Fruit fly (Drosophila melanogaster): ENCODE results near the gene CG7530.

Gene CG7530

dm6 chr3R:14714147-14714903 is 17.0 kb downstream of the CG7530 start:
- TF ChIP-seq Jra (GFP tag; optimal IDR thresholded peaks at IDR 0.05) = no peak
- no peak for TF ChIP-seq rgr (GFP tag; optimal IDR thresholded peaks at IDR 0.05)
- no peak for TF ChIP-seq GATAd (GFP tag; optimal IDR thresholded peaks at IDR 0.05)
- TF ChIP-seq CG9705 (GFP tag; optimal IDR thresholded peaks at IDR 0.05) = no peak
- TF ChIP-seq dl (GFP tag; optimal IDR thresholded peaks at IDR 0.05; ENCODE audit: insufficient read depth in 1 of 2, partially characterized antibody in 2 of 2) = no peak
- TF ChIP-seq sage (GFP tag; optimal IDR thresholded peaks at IDR 0.05) = no peak
- no peak for TF ChIP-seq ey (GFP tag; optimal IDR thresholded peaks at IDR 0.05)
- peak; percentile 78 for TF ChIP-seq psq (GFP tag; optimal IDR thresholded peaks at IDR 0.05)
- no peak for TF ChIP-seq Myc (optimal IDR thresholded peaks at IDR 0.05)
- TF ChIP-seq OdsH (GFP tag; optimal IDR thresholded peaks at IDR 0.05) = no peak
- TF ChIP-seq foxo (GFP tag; optimal IDR thresholded peaks at IDR 0.05) = no peak
- TF ChIP-seq HLH106 (tag; optimal IDR thresholded peaks at IDR 0.05) = peak; percentile 12
- no peak for TF ChIP-seq usp (GFP tag; optimal IDR thresholded peaks at IDR 0.05)
- no peak for TF ChIP-seq jim (GFP tag; optimal IDR thresholded peaks at IDR 0.05)
- TF ChIP-seq dmrt93B (GFP tag; optimal IDR thresholded peaks at IDR 0.05) = no peak
- TF ChIP-seq Sp1 (GFP tag; optimal IDR thresholded peaks at IDR 0.05) = peak; percentile 39

dm6 chr3R:14713776-14714146 is 17.5 kb downstream of the CG7530 start:
- TF ChIP-seq CrebA (GFP tag; optimal IDR thresholded peaks at IDR 0.05; ENCODE audit: borderline replicate concordance) (no peak), woc (GFP tag; optimal IDR thresholded peaks at IDR 0.05) (no peak), Vsx2 (GFP tag; optimal IDR thresholded peaks at IDR 0.05; ENCODE audit: partially characterized antibody) (no peak), Hnf4 (GFP tag; optimal IDR thresholded peaks at IDR 0.05) (no peak), sage (GFP tag; optimal IDR thresholded peaks at IDR 0.05) (no peak), foxo (GFP tag; optimal IDR thresholded peaks at IDR 0.05) (no peak), brk (GFP tag; optimal IDR thresholded peaks at IDR 0.05) (no peak), jim (GFP tag; optimal IDR thresholded peaks at IDR 0.05) (no peak), Hr83 (GFP tag; optimal IDR thresholded peaks at IDR 0.05; ENCODE audit: poor library complexity, severe bottlenecking) (no peak)

dm6 chr3R:14713110-14713713 is 18.1 kb downstream of the CG7530 start:
- TF ChIP-seq sage (GFP tag; optimal IDR thresholded peaks at IDR 0.05) (no peak), woc (GFP tag; optimal IDR thresholded peaks at IDR 0.05) (no peak), CG9705 (GFP tag; optimal IDR thresholded peaks at IDR 0.05) (no peak), Rel (GFP tag; optimal IDR thresholded peaks at IDR 0.05) (no peak), Rel (tag; optimal IDR thresholded peaks at IDR 0.05) (peak; percentile 9), foxo (GFP tag; optimal IDR thresholded peaks at IDR 0.05) (no peak)

dm6 chr3R:14711447-14712163 is 19.7 kb downstream of the CG7530 start:
- TF ChIP-seq jim (GFP tag; optimal IDR thresholded peaks at IDR 0.05) (no peak), dmrt93B (GFP tag; optimal IDR thresholded peaks at IDR 0.05) (no peak), Rel (GFP tag; optimal IDR thresholded peaks at IDR 0.05) (no peak), Rel (tag; optimal IDR thresholded peaks at IDR 0.05) (peak; percentile 27), GATAd (GFP tag; optimal IDR thresholded peaks at IDR 0.05) (no peak), Hr78 (GFP tag; optimal IDR thresholded peaks at IDR 0.05) (no peak), Mio (GFP tag; optimal IDR thresholded peaks at IDR 0.05) (no peak), sv (GFP tag; optimal IDR thresholded peaks at IDR 0.05) (no peak), foxo (GFP tag; optimal IDR thresholded peaks at IDR 0.05) (no peak), Abd-B (GFP tag; optimal IDR thresholded peaks at IDR 0.05) (no peak), CrebA (GFP tag; optimal IDR thresholded peaks at IDR 0.05; ENCODE audit: borderline replicate concordance) (no peak), Dif (GFP tag; optimal IDR thresholded peaks at IDR 0.05; ENCODE audit: partially characterized antibody) (no peak), dl (GFP tag; optimal IDR thresholded peaks at IDR 0.05; ENCODE audit: insufficient read depth in 1 of 2, partially characterized antibody in 2 of 2) (no peak), ey (GFP tag; optimal IDR thresholded peaks at IDR 0.05) (peak; percentile 5), HLH106 (tag; optimal IDR thresholded peaks at IDR 0.05) (no peak), lola (GFP tag; optimal IDR thresholded peaks at IDR 0.05) (no peak), h (GFP tag; optimal IDR thresholded peaks at IDR 0.05) (peak; percentile 41), CG32264 (GFP tag; optimal IDR thresholded peaks at IDR 0.05) (no peak), br (GFP tag; optimal IDR thresholded peaks at IDR 0.05) (no peak), Myc (optimal IDR thresholded peaks at IDR 0.05) (no peak), OdsH (GFP tag; optimal IDR thresholded peaks at IDR 0.05) (peak; percentile 11), Sp1 (GFP tag; optimal IDR thresholded peaks at IDR 0.05) (no peak), N (GFP tag; optimal IDR thresholded peaks at IDR 0.05) (no peak), brk (GFP tag; optimal IDR thresholded peaks at IDR 0.05) (no peak), sage (GFP tag; optimal IDR thresholded peaks at IDR 0.05) (peak; percentile 44), fru (GFP tag; optimal IDR thresholded peaks at IDR 0.05) (no peak), rgr (GFP tag; optimal IDR thresholded peaks at IDR 0.05) (peak; percentile 23), Vsx2 (GFP tag; optimal IDR thresholded peaks at IDR 0.05; ENCODE audit: partially characterized antibody) (no peak), woc (GFP tag; optimal IDR thresholded peaks at IDR 0.05) (no peak), dsf (GFP tag; optimal IDR thresholded peaks at IDR 0.05; ENCODE audit: borderline replicate concordance) (no peak), Hnf4 (GFP tag; optimal IDR thresholded peaks at IDR 0.05) (no peak), psq (GFP tag; optimal IDR thresholded peaks at IDR 0.05) (no peak), tai (GFP tag; optimal IDR thresholded peaks at IDR 0.05) (no peak), usp (GFP tag; optimal IDR thresholded peaks at IDR 0.05) (no peak), CG9705 (GFP tag; optimal IDR thresholded peaks at IDR 0.05) (no peak)
